Worm (Caenorhabditis elegans) whole organism, early embryonic: ENCODE data around the gene srsx-31.

Experiments used
- B0310.2 ChIP-seq: sonication (generic microtip); optimal IDR thresholded peaks from 2 replicates; lab custom pipeline; 2016; ENCODE audit warnings: mild to moderate bottlenecking, missing genetic modification characterization, missing compliant biosample characterization
- F13C5.2 ChIP-seq: sonication (generic microtip); optimal IDR thresholded peaks from 2 replicates; lab custom pipeline; 2017; ENCODE audit warnings: mild to moderate bottlenecking, missing genetic modification characterization, inconsistent platforms, missing compliant biosample characterization
- aly-1 ChIP-seq: sonication (generic microtip); optimal IDR thresholded peaks from 2 replicates; lab custom pipeline; 2016; ENCODE audit warnings: missing genetic modification characterization, missing compliant biosample characterization
- ama-1 ChIP-seq: fragments of 150-350 bp; optimal IDR thresholded peaks from 2 replicates; lab custom pipeline; 2014
- ceh-13 ChIP-seq: fragments of 200-800 bp; sonication (Bioruptor generic); optimal IDR thresholded peaks from 2 replicates; lab custom pipeline; 2018; ENCODE audit warnings: mild to moderate bottlenecking, missing genetic modification characterization, missing compliant biosample characterization
- ceh-36 ChIP-seq: sonication (generic microtip); optimal IDR thresholded peaks from 2 replicates; lab custom pipeline; 2016; ENCODE audit warnings: missing genetic modification characterization, inconsistent platforms, missing compliant biosample characterization
- ets-7 ChIP-seq: sonication (generic microtip); optimal IDR thresholded peaks from 2 replicates; lab custom pipeline; 2016; ENCODE audit warnings: missing genotype, missing genetic modification characterization, missing compliant biosample characterization
- flt-1 ChIP-seq: fragments of 200-800 bp; sonication (Bioruptor generic); IDR thresholded peaks from 2 replicates; pipeline ENCODE4 v1.3.6; 2022; ENCODE audit warnings: missing genetic modification characterization, missing compliant biosample characterization
- hmbx-1 ChIP-seq: sonication (generic microtip); optimal IDR thresholded peaks from 2 replicates; lab custom pipeline; 2016; ENCODE audit warnings: mild to moderate bottlenecking, missing genetic modification characterization, missing compliant biosample characterization
- hmg-4 ChIP-seq: fragments of 200-800 bp; sonication (Bioruptor generic); optimal IDR thresholded peaks from 2 replicates; lab custom pipeline; 2018; ENCODE audit warnings: mild to moderate bottlenecking, missing genetic modification characterization, missing compliant biosample characterization
- hnd-1 ChIP-seq: sonication (generic microtip); optimal IDR thresholded peaks from 2 replicates; lab custom pipeline; 2016; ENCODE audit warnings: missing genetic modification characterization, missing compliant biosample characterization
- pes-1 ChIP-seq: fragments of 200-800 bp; sonication (Bioruptor generic); IDR thresholded peaks from 2 replicates; pipeline ENCODE4 v1.3.6; 2022; ENCODE audit warnings: missing genetic modification reagents, missing genetic modification characterization, missing compliant biosample characterization
- scrt-1 ChIP-seq: fragments of 200-800 bp; sonication (Bioruptor generic); IDR thresholded peaks from 2 replicates; pipeline ENCODE4 v1.3.6; 2022; ENCODE audit warnings: missing genetic modification characterization, missing compliant biosample characterization
- sea-1 ChIP-seq: fragments of 200-800 bp; sonication (Bioruptor generic); conservative IDR thresholded peaks from 2 replicates; pipeline ENCODE4 v1.3.6; 2022; ENCODE audit warnings: missing genetic modification characterization, missing compliant biosample characterization
- tbx-11 ChIP-seq: fragments of 200-800 bp; sonication (Bioruptor generic); IDR thresholded peaks from 2 replicates; pipeline ENCODE4 v1.3.6; 2022; ENCODE audit warnings: missing genetic modification characterization, missing compliant biosample characterization
- tbx-37 ChIP-seq: fragments of 200-800 bp; sonication (Bioruptor generic); conservative IDR thresholded peaks from 2 replicates; pipeline ENCODE4 v1.3.6; 2022; ENCODE audit warnings: missing genetic modification reagents, missing genetic modification characterization, missing compliant biosample characterization
- tra-4 ChIP-seq: sonication (generic microtip); optimal IDR thresholded peaks from 2 replicates; lab custom pipeline; 2017; ENCODE audit warnings: missing genetic modification characterization, missing compliant biosample characterization

srsx-31 gene

ce11 chrV:11254980-11255379 is at the start of gene srsx-31:
Gene srsx-31 (minus strand): TSS chrV:11255080.
- TF ChIP-seq aly-1 (tag; lab: Kevin White, UChicago) = no peak
- TF ChIP-seq tbx-11 (GFP tag; lab: Robert Waterston, UW) = no peak
- TF ChIP-seq ceh-36 = no peak
- TF ChIP-seq hnd-1 (tag; lab: Kevin White, UChicago) = no peak
- no peak for TF ChIP-seq ceh-13 (GFP tag; lab: Kevin White, UChicago)
- TF ChIP-seq hmg-4 = no peak
- no peak for TF ChIP-seq ama-1

DNA sequence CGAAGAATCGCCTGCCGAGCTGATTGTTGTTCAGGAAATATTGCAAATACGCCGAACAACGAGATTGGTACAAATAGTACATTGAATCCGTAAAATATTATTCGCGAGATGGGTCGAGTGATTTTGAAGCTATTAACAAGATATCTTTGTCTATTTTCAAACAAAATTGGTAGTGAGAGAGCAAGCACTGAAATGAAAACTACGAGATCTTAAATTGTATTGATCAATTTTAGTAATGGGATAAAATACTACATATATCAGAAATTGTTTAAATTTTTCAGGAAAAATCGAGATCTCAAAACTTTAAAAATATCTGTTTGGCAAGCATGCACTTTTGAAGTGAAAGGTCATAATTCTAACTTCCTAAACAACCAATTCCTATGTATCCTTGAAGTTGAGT is 49.3 kb upstream of the srsx-31 start:
- TF ChIP-seq ets-7 (no peak), ceh-36 (no peak), hmg-4 (no peak), hmbx-1 (no peak), F13C5.2 (tag; lab: Kevin White, UChicago) (no peak), tbx-11 (GFP tag; lab: Robert Waterston, UW) (no peak), sea-1 (no peak), aly-1 (tag; lab: Kevin White, UChicago) (no peak), ceh-13 (GFP tag; lab: Kevin White, UChicago) (no peak), B0310.2 (tag; lab: Kevin White, UChicago) (no peak), pes-1 (no peak), hnd-1 (tag; lab: Kevin White, UChicago) (no peak), tra-4 (tag; lab: Kevin White, UChicago) (no peak)

DNA sequence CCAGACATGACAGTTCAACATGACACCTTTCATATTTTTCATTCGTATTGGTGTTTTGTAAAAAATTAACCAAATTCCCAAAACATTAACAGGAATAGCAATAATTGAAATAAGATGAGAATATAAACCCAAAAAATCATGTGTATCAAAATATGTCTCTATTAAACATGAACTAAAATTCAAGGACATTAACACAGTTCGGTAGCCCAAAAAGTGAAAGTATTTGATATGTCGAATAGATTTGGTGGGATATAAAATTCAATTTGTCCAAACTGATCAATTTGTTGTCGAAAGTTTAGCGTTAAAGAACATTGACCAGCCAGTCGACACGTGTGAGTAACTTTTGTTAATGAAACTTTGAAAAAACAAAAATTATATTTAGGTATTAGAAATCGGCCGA is 47.8 kb upstream of the srsx-31 start, which contains the start of gene srh-46:
srh-46 (minus strand) TSS at position 189 of the 400 bp plus-strand sequence.
- TF ChIP-seq flt-1 (GFP tag; lab: Robert Waterston, UW) (no peak), hmbx-1 (no peak), sea-1 (no peak), aly-1 (tag; lab: Kevin White, UChicago) (no peak), ama-1 (no peak), tbx-11 (GFP tag; lab: Robert Waterston, UW) (no peak), B0310.2 (tag; lab: Kevin White, UChicago) (no peak), pes-1 (no peak), ceh-13 (GFP tag; lab: Kevin White, UChicago) (no peak), tra-4 (tag; lab: Kevin White, UChicago) (no peak), tbx-37 (GFP tag; lab: Robert Waterston, UW) (no peak), hnd-1 (tag; lab: Kevin White, UChicago) (no peak), scrt-1 (GFP tag; lab: Robert Waterston, UW) (no peak)

- TF ChIP-seq pes-1 (no peak), ets-7 (no peak)
These were observed 45.7 kb upstream of the srsx-31 start, which contains the start of gene srh-47 for ce11 chrV:11300539-11300938. Gene srh-47 (minus strand): TSS chrV:11300639.

- TF ChIP-seq hnd-1 (tag; lab: Kevin White, UChicago) = no peak
- no peak for TF ChIP-seq B0310.2 (tag; lab: Kevin White, UChicago)
- TF ChIP-seq scrt-1 (GFP tag; lab: Robert Waterston, UW) = no peak
- no peak for TF ChIP-seq ceh-36
- TF ChIP-seq tbx-37 (GFP tag; lab: Robert Waterston, UW) = no peak
- no peak for TF ChIP-seq tbx-11 (GFP tag; lab: Robert Waterston, UW)
- no peak for TF ChIP-seq F13C5.2 (tag; lab: Kevin White, UChicago)
- no peak for TF ChIP-seq flt-1 (GFP tag; lab: Robert Waterston, UW)
- TF ChIP-seq aly-1 (tag; lab: Kevin White, UChicago) = no peak
- no peak for TF ChIP-seq tra-4 (tag; lab: Kevin White, UChicago)
- no peak for TF ChIP-seq ets-7
- no peak for TF ChIP-seq hmg-4
- TF ChIP-seq ceh-13 (GFP tag; lab: Kevin White, UChicago) = no peak
These were observed 44.5 kb upstream of the srsx-31 start for ce11 chrV:11299406-11299805.

DNA sequence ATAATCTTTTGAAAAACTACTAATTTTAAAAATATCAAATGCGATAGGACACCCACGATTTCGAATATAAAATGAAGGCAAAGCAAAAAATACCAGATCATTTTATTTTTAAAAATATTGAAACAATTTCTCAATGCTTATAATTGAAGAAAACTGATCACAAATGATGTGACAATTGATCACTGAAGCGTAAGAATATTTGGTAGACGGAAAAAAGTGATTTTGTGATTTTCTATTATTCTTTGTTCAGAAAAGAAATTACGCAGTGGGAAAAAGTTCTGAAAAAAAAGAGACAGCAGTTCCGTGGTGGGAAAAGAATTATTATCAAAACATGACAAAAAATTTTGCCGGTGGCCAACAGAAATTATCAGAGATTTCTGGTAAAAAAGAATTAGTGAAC is 43.8 kb upstream of the srsx-31 start, which contains the start of gene T03F7.5:
T03F7.5 (minus strand) TSS at position 101 of the 400 bp plus-strand sequence.
- no peak for TF ChIP-seq ceh-36
- no peak for TF ChIP-seq flt-1 (GFP tag; lab: Robert Waterston, UW)
- TF ChIP-seq hmbx-1 = no peak
- no peak for TF ChIP-seq aly-1 (tag; lab: Kevin White, UChicago)
- no peak for TF ChIP-seq tbx-37 (GFP tag; lab: Robert Waterston, UW)
- TF ChIP-seq F13C5.2 (tag; lab: Kevin White, UChicago) = no peak
- no peak for TF ChIP-seq hnd-1 (tag; lab: Kevin White, UChicago)
- TF ChIP-seq scrt-1 (GFP tag; lab: Robert Waterston, UW) = no peak
- TF ChIP-seq sea-1 = no peak
- TF ChIP-seq tra-4 (tag; lab: Kevin White, UChicago) = no peak
- TF ChIP-seq ets-7 = no peak
- TF ChIP-seq ama-1 = no peak
- no peak for TF ChIP-seq hmg-4
- TF ChIP-seq pes-1 = no peak
- TF ChIP-seq tbx-11 (GFP tag; lab: Robert Waterston, UW) = no peak
- TF ChIP-seq B0310.2 (tag; lab: Kevin White, UChicago) = no peak
- no peak for TF ChIP-seq ceh-13 (GFP tag; lab: Kevin White, UChicago)

DNA sequence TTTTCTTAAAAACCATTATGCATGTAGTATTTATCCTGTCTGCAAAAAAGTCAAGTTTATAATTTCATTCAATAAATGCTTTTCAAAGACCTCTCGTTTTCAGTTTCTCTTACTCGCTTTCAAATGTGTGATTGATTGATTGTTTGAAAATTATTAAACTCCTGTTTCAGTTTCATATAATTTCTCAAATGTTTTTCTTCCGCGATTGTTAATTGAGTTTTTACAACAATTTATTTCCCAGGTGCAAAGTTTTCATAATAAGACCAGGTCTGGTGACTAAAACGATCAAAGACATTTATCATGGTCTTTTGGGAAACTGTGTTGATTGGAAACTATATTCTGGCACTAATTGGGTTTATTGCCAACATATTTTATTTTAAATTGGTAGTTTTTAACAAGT is 39.5 kb upstream of the srsx-31 start, which contains the start of gene T03F7.6:
T03F7.6 (plus strand) TSS at position 301 of the 400 bp plus-strand sequence.
- TF ChIP-seq ama-1 (no peak), flt-1 (GFP tag; lab: Robert Waterston, UW) (no peak), ceh-36 (no peak), tbx-37 (GFP tag; lab: Robert Waterston, UW) (no peak), ets-7 (no peak), pes-1 (no peak), aly-1 (tag; lab: Kevin White, UChicago) (no peak), ceh-13 (GFP tag; lab: Kevin White, UChicago) (no peak), F13C5.2 (tag; lab: Kevin White, UChicago) (no peak), tbx-11 (GFP tag; lab: Robert Waterston, UW) (no peak), hmbx-1 (no peak), hnd-1 (tag; lab: Kevin White, UChicago) (no peak), sea-1 (no peak)

DNA sequence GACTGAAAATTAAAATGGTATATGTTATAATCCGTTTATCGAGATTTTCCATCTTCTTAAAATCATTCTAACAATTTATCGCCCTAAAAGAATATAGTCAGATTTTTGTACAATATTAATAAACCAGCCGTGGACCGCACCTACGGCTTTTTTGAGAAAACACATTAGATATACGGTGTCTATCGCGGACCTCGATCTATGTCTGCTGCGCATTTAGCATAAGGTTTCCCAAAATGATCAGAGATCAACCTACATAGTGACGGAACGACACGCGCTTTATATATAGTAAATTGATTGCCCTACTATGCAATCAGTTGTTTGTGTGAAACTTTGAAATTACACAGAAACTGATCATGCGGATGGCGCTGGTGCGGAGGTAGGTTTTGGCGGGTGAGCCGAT is 37.8 kb upstream of the srsx-31 start:
- no peak for TF ChIP-seq scrt-1 (GFP tag; lab: Robert Waterston, UW)
- no peak for TF ChIP-seq flt-1 (GFP tag; lab: Robert Waterston, UW)
- TF ChIP-seq tbx-37 (GFP tag; lab: Robert Waterston, UW) = no peak
- no peak for TF ChIP-seq sea-1
- no peak for TF ChIP-seq aly-1 (tag; lab: Kevin White, UChicago)
- no peak for TF ChIP-seq ama-1
